Worm (Caenorhabditis elegans) whole organism, L2 larva: ENCODE data around the gene ZC196.9.

Experiments
- C34F6.9 ChIP-seq: fragments of 150-350 bp; optimal IDR thresholded peaks from 2 replicates; lab custom pipeline; 2014; ENCODE audit warnings: missing biosample characterization, missing genetic modification characterization
- F13H6.1 ChIP-seq: sonication (generic microtip); optimal IDR thresholded peaks from 2 replicates; lab custom pipeline; 2016; ENCODE audit warnings: missing genetic modification characterization, missing compliant biosample characterization
- R02D3.7 ChIP-seq: fragments of 150-350 bp; optimal IDR thresholded peaks from 2 replicates; lab custom pipeline; 2014; ENCODE audit warnings: missing biosample characterization, missing genetic modification characterization
- Y55F3AM.14 ChIP-seq: fragments of 200-800 bp; sonication (Bioruptor generic); optimal IDR thresholded peaks from 2 replicates; lab custom pipeline; 2018; ENCODE audit warnings: mild to moderate bottlenecking, missing genetic modification characterization, missing compliant biosample characterization
- ZK546.5 ChIP-seq: sonication (generic microtip); optimal IDR thresholded peaks from 2 replicates; lab custom pipeline; 2017; ENCODE audit warnings: missing biosample characterization, missing genetic modification characterization
- ama-1 ChIP-seq: fragments of 150-350 bp; optimal IDR thresholded peaks from 2 replicates; lab custom pipeline; 2018; ENCODE audit warnings: inconsistent platforms
- blmp-1 ChIP-seq: sonication (generic microtip); optimal IDR thresholded peaks from 2 replicates; lab custom pipeline; 2017; ENCODE audit warnings: missing genetic modification characterization, mild to moderate bottlenecking, missing compliant biosample characterization, antibody characterized with exemption, moderate library complexity; ENCODE audit not compliant: insufficient read depth
- crh-2 ChIP-seq: sonication (generic microtip); optimal IDR thresholded peaks from 2 replicates; lab custom pipeline; 2017; ENCODE audit warnings: missing biosample characterization, missing genetic modification characterization
- egl-27 ChIP-seq: sonication (generic microtip); optimal IDR thresholded peaks from 3 replicates; lab custom pipeline; 2017; ENCODE audit warnings: missing biosample characterization, missing genetic modification reagents, missing genetic modification characterization
- elt-1 ChIP-seq: fragments of 150-350 bp; optimal IDR thresholded peaks from 2 replicates; lab custom pipeline; 2014; ENCODE audit warnings: missing biosample characterization, missing genetic modification characterization
- elt-3 ChIP-seq: sonication (generic microtip); optimal IDR thresholded peaks from 2 replicates; lab custom pipeline; 2017; ENCODE audit warnings: missing biosample characterization, missing genetic modification characterization
- fos-1 ChIP-seq: fragments of 150-350 bp; optimal IDR thresholded peaks from 2 replicates; lab custom pipeline; 2014; ENCODE audit warnings: missing biosample characterization, missing genetic modification characterization
- gmeb-1 ChIP-seq: fragments of 150-350 bp; optimal IDR thresholded peaks from 2 replicates; lab custom pipeline; 2014; ENCODE audit warnings: missing biosample characterization, missing genetic modification characterization
- lin-13 ChIP-seq: fragments of 150-350 bp; optimal IDR thresholded peaks from 2 replicates; lab custom pipeline; 2014; ENCODE audit warnings: missing biosample characterization, missing genetic modification reagents, missing genetic modification characterization
- lsy-2 ChIP-seq, 2 experiments: fragments of 150-350 bp in 1 of 2; sonication (generic microtip) in 1 of 2; optimal IDR thresholded peaks; 2 replicates each; lab custom pipeline; 2014 to 2017; ENCODE audit warnings: missing biosample characterization in 2 of 2, missing genetic modification characterization in 2 of 2
- nhr-11 ChIP-seq: fragments of 150-350 bp; optimal IDR thresholded peaks from 2 replicates; lab custom pipeline; 2014; ENCODE audit warnings: missing biosample characterization, missing genetic modification characterization
- nhr-129 ChIP-seq: fragments of 150-350 bp; optimal IDR thresholded peaks from 2 replicates; lab custom pipeline; 2014; ENCODE audit warnings: missing biosample characterization, missing genetic modification characterization
- nhr-21 ChIP-seq: fragments of 150-350 bp; optimal IDR thresholded peaks from 2 replicates; lab custom pipeline; 2014; ENCODE audit warnings: missing biosample characterization, missing genetic modification characterization
- nhr-25 ChIP-seq: fragments of 150-350 bp; sonication (generic microtip); optimal IDR thresholded peaks from 3 replicates; lab custom pipeline; 2014; ENCODE audit warnings: missing biosample characterization, missing genetic modification characterization
- nhr-6 ChIP-seq: fragments of 150-350 bp; optimal IDR thresholded peaks from 2 replicates; lab custom pipeline; 2014; ENCODE audit warnings: missing biosample characterization, missing genetic modification characterization
- peb-1 ChIP-seq: fragments of 150-350 bp; optimal IDR thresholded peaks from 2 replicates; lab custom pipeline; 2014; ENCODE audit warnings: missing biosample characterization, missing genetic modification characterization
- sem-4 ChIP-seq: fragments of 150-350 bp; optimal IDR thresholded peaks from 2 replicates; lab custom pipeline; 2014; ENCODE audit warnings: missing biosample characterization, missing genetic modification reagents, missing genetic modification characterization
- skn-1 ChIP-seq: sonication (generic microtip); optimal IDR thresholded peaks from 2 replicates; lab custom pipeline; 2017; ENCODE audit warnings: missing biosample characterization, missing genetic modification characterization
- sma-3 ChIP-seq: sonication (generic microtip); optimal IDR thresholded peaks from 2 replicates; lab custom pipeline; 2016; ENCODE audit warnings: missing genetic modification reagents, missing genetic modification characterization, missing compliant biosample characterization
- sma-9 ChIP-seq, 2 experiments: fragments of 150-350 bp in 1 of 2; sonication (generic microtip) in 1 of 2; optimal IDR thresholded peaks; 2 replicates each; lab custom pipeline; 2014 to 2016; ENCODE audit warnings: missing genetic modification characterization in 2 of 2, mild to moderate bottlenecking in 1 of 2, missing biosample characterization in 1 of 2, missing compliant biosample characterization in 1 of 2, missing genetic modification reagents in 1 of 2, moderate library complexity in 1 of 2
- snpc-4 ChIP-seq: fragments of 150-350 bp; optimal IDR thresholded peaks from 2 replicates; lab custom pipeline; 2014; ENCODE audit warnings: missing biosample characterization, missing genetic modification characterization
- unc-55 ChIP-seq: fragments of 150-350 bp; sonication (generic microtip); optimal IDR thresholded peaks from 3 replicates; lab custom pipeline; 2014; ENCODE audit warnings: missing biosample characterization, missing genetic modification reagents, missing genetic modification characterization
- unc-62 ChIP-seq: fragments of 150-350 bp; optimal IDR thresholded peaks from 2 replicates; lab custom pipeline; 2014; ENCODE audit warnings: missing biosample characterization, missing genetic modification reagents, missing genetic modification characterization
- ztf-11 ChIP-seq: sonication (generic microtip); optimal IDR thresholded peaks from 2 replicates; lab custom pipeline; 2017; ENCODE audit warnings: missing biosample characterization, missing genetic modification characterization
- ztf-4 ChIP-seq: fragments of 150-350 bp; optimal IDR thresholded peaks from 2 replicates; lab custom pipeline; 2014; ENCODE audit warnings: missing biosample characterization, missing genetic modification characterization

ZC196.9 gene

DNA sequence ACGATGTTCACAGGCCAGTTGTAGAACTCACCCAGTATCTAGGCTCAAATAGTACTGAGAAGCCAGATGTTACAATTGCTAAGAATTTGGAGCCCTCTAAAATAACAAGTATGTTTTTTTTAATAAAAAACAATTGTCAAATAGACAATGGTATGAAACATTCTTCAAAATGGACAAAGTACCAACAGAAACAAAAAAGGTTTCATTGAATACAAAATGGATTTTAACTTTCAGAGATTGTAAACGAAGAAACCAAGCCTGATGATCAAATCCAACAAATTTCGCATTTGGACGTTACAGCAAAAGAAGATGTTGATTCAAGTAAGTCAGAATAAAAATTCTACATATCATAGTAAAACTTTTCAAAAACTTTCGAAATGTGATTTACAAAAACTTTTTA, at the start of gene ZC196.9:
TSS of gene ZC196.9 (minus strand) at position 101 of the 400 bp plus-strand sequence.
- TF ChIP-seq gmeb-1 (tag; lab: Kevin White, UChicago) (no peak), elt-1 (no peak), lsy-2 (tag; optimal IDR thresholded peaks at IDR 0.05; lab: Kevin White, UChicago) (no peak), Y55F3AM.14 (GFP tag; lab: Kevin White, UChicago) (no peak), nhr-21 (tag; lab: Kevin White, UChicago) (no peak), ztf-4 (no peak), blmp-1 (tag; lab: Kevin White, UChicago) (no peak), sma-9 (GFP tag; optimal IDR thresholded peaks at IDR 0.05; lab: Kevin White, UChicago) (no peak), sma-9 (tag; optimal IDR thresholded peaks at IDR 0.05; lab: Kevin White, UChicago) (no peak), peb-1 (tag; lab: Kevin White, UChicago) (no peak), nhr-6 (no peak), snpc-4 (tag; lab: Kevin White, UChicago) (no peak), nhr-11 (tag; lab: Kevin White, UChicago) (no peak)

- TF ChIP-seq nhr-25 (tag; lab: Kevin White, UChicago): no peak
- no peak for TF ChIP-seq sem-4 (tag; lab: Kevin White, UChicago)
- TF ChIP-seq Y55F3AM.14 (GFP tag; lab: Kevin White, UChicago): no peak
- TF ChIP-seq lin-13 (GFP tag; lab: Kevin White, UChicago): no peak
- no peak for TF ChIP-seq ztf-11 (tag; lab: Kevin White, UChicago)
- TF ChIP-seq R02D3.7: no peak
Observed at ce11 chrV:8776270-8776669, 49.3 kb upstream of the ZC196.9 start, which contains the start of gene B0507.1. Gene B0507.1, plus strand, starts transcription at chrV:8776570.

ce11 chrV:8773826-8774382, 46.9 kb upstream of the ZC196.9 start, which contains the start of gene B0507.2:
Gene B0507.2, plus strand, starts transcription at chrV:8774332.
- TF ChIP-seq ZK546.5 (tag; lab: Kevin White, UChicago) (no peak), unc-55 (GFP tag; lab: Kevin White, UChicago) (peak; percentile 57), nhr-129 (tag; lab: Kevin White, UChicago) (peak; percentile 9), lsy-2 (tag; optimal IDR thresholded peaks at IDR 0.05; lab: Kevin White, UChicago) (peak in 1 of 2 experiments; percentile 35), ama-1 (lab: Kevin White, UChicago) (no peak), fos-1 (tag; lab: Kevin White, UChicago) (peak; percentile 56), C34F6.9 (tag; lab: Kevin White, UChicago) (peak; percentile 42)

DNA sequence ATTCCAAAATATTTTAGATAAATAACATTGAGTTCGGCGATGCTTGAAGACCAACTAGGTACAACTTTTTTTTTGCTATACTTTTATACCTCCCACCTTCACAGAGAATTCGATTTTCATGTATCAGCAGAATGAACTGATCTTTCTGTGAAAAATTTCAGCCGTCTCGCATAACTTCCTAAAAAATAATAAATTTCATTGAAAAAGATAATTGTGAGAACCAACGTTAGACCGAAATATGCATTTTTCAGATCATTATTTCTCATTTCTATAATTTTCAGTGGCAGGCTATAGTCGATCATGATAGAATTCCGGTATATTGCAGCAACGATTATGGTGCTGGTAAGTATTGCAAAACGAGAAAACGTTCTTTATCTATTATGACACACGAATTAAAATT, 44.6 kb upstream of the ZC196.9 start, which contains the start of gene srx-115:
TSS of gene srx-115 (plus strand) at position 301 of the 400 bp plus-strand sequence.
- TF ChIP-seq sem-4 (tag; lab: Kevin White, UChicago) (no peak), elt-1 (no peak), blmp-1 (tag; lab: Kevin White, UChicago) (no peak), snpc-4 (tag; lab: Kevin White, UChicago) (no peak)

- no peak for TF ChIP-seq egl-27 (tag; lab: Kevin White, UChicago)
- peak; percentile 91 for TF ChIP-seq crh-2 (tag; lab: Kevin White, UChicago)
- TF ChIP-seq sma-3 (GFP tag; lab: Kevin White, UChicago): no peak
- TF ChIP-seq sma-9 (GFP tag; optimal IDR thresholded peaks at IDR 0.05; lab: Kevin White, UChicago): peak; percentile 88
- TF ChIP-seq sma-9 (tag; optimal IDR thresholded peaks at IDR 0.05; lab: Kevin White, UChicago): no peak
- peak; percentile 40 for TF ChIP-seq gmeb-1 (tag; lab: Kevin White, UChicago)
- peak; percentile 22 for TF ChIP-seq F13H6.1 (tag; lab: Kevin White, UChicago)
- peak; percentile 93 for TF ChIP-seq fos-1 (tag; lab: Kevin White, UChicago)
Observed at ce11 chrV:8769154-8769553, 42.2 kb upstream of the ZC196.9 start.

- TF ChIP-seq sma-3 (GFP tag; lab: Kevin White, UChicago) (peak; percentile 43), F13H6.1 (tag; lab: Kevin White, UChicago) (peak; percentile 65), R02D3.7 (no peak), egl-27 (tag; lab: Kevin White, UChicago) (peak; percentile 48), unc-55 (GFP tag; lab: Kevin White, UChicago) (no peak), ZK546.5 (tag; lab: Kevin White, UChicago) (no peak), sma-9 (GFP tag; optimal IDR thresholded peaks at IDR 0.05; lab: Kevin White, UChicago) (peak; percentile 91), sma-9 (tag; optimal IDR thresholded peaks at IDR 0.05; lab: Kevin White, UChicago) (no peak), sem-4 (tag; lab: Kevin White, UChicago) (no peak), unc-62 (GFP tag; lab: Kevin White, UChicago) (no peak), skn-1 (tag; lab: Kevin White, UChicago) (peak; percentile 50), C34F6.9 (tag; lab: Kevin White, UChicago) (no peak), ztf-11 (tag; lab: Kevin White, UChicago) (no peak), nhr-25 (tag; lab: Kevin White, UChicago) (no peak), fos-1 (tag; lab: Kevin White, UChicago) (peak; percentile 98), elt-3 (tag; lab: Kevin White, UChicago) (no peak), gmeb-1 (tag; lab: Kevin White, UChicago) (peak; percentile 20), crh-2 (tag; lab: Kevin White, UChicago) (peak; percentile 66)
Observed at ce11 chrV:8768481-8768959, 41.5 kb upstream of the ZC196.9 start, which contains the start of gene B0507.3. Gene B0507.3, plus strand, starts transcription at chrV:8768909.
